Worm (Caenorhabditis elegans) whole organism, L3 larva: ENCODE data around the gene msp-51.

ENCODE experiments used
- R02D3.7 ChIP-seq: fragments of 150-350 bp; optimal IDR thresholded peaks from 2 replicates; lab custom pipeline; 2014; ENCODE audit warnings: missing biosample characterization, missing genetic modification characterization
- ZK546.5 ChIP-seq: sonication (generic microtip); optimal IDR thresholded peaks from 2 replicates; lab custom pipeline; 2017; ENCODE audit warnings: missing biosample characterization, missing genetic modification characterization
- aly-2 ChIP-seq: fragments of 150-350 bp; optimal IDR thresholded peaks from 2 replicates; lab custom pipeline; 2014; ENCODE audit warnings: missing biosample characterization, missing genetic modification characterization
- ama-1 ChIP-seq: fragments of 150-350 bp; optimal IDR thresholded peaks from 2 replicates; lab custom pipeline; 2018
- ceh-16 ChIP-seq: sonication (generic microtip); optimal IDR thresholded peaks from 2 replicates; lab custom pipeline; 2017; ENCODE audit warnings: missing biosample characterization, missing genetic modification characterization
- ceh-28 ChIP-seq: fragments of 150-350 bp; optimal IDR thresholded peaks from 2 replicates; lab custom pipeline; 2014; ENCODE audit warnings: missing biosample characterization, missing genetic modification reagents, missing genetic modification characterization
- daf-12 ChIP-seq: fragments of 150-350 bp; optimal IDR thresholded peaks from 2 replicates; lab custom pipeline; 2014; ENCODE audit warnings: missing biosample characterization, missing genetic modification reagents, missing genetic modification characterization
- egl-27 ChIP-seq: sonication (generic microtip); optimal IDR thresholded peaks from 4 replicates; lab custom pipeline; 2017; ENCODE audit warnings: missing biosample characterization, missing genetic modification reagents, missing genetic modification characterization
- elt-2 ChIP-seq: sonication (generic microtip); optimal IDR thresholded peaks from 2 replicates; lab custom pipeline; 2016; ENCODE audit warnings: missing genetic modification reagents, mild to moderate bottlenecking, missing genetic modification characterization, missing compliant biosample characterization
- elt-3 ChIP-seq, 3 experiments: fragments of 150-350 bp in 1 of 3; sonication (generic microtip) in 2 of 3; optimal IDR thresholded peaks; 2 replicates in 2 of 3; 4 replicates in 1 of 3; lab custom pipeline; 2014 to 2017; ENCODE audit warnings: missing biosample characterization in 3 of 3, missing genetic modification characterization in 3 of 3
- eor-1 ChIP-seq, 2 experiments: fragments of 150-350 bp; optimal IDR thresholded peaks; 2 replicates each; lab custom pipeline; 2014 to 2018; ENCODE audit warnings: missing biosample characterization in 2 of 2, missing genetic modification characterization in 2 of 2
- fkh-10 ChIP-seq: sonication (generic microtip); optimal IDR thresholded peaks from 2 replicates; lab custom pipeline; 2017; ENCODE audit warnings: missing biosample characterization, missing genetic modification reagents, missing genetic modification characterization
- fkh-2 ChIP-seq: fragments of 150-350 bp; optimal IDR thresholded peaks from 2 replicates; lab custom pipeline; 2014; ENCODE audit warnings: missing biosample characterization, missing genetic modification reagents, missing genetic modification characterization
- fos-1 ChIP-seq: fragments of 150-350 bp; optimal IDR thresholded peaks from 2 replicates; lab custom pipeline; 2014; ENCODE audit warnings: missing biosample characterization, missing genetic modification characterization
- jun-1 ChIP-seq: fragments of 150-350 bp; optimal IDR thresholded peaks from 2 replicates; lab custom pipeline; 2014; ENCODE audit warnings: missing biosample characterization, missing genetic modification reagents, missing genetic modification characterization
- lin-15B ChIP-seq: fragments of 150-350 bp; optimal IDR thresholded peaks from 2 replicates; lab custom pipeline; 2014; ENCODE audit warnings: missing biosample characterization, missing genetic modification characterization
- lin-39 ChIP-seq: fragments of 150-350 bp; optimal IDR thresholded peaks from 2 replicates; lab custom pipeline; 2018; ENCODE audit warnings: missing biosample characterization, missing genetic modification reagents, missing genetic modification characterization
- lsy-12 ChIP-seq: sonication (generic microtip); optimal IDR thresholded peaks from 2 replicates; lab custom pipeline; 2016; ENCODE audit warnings: mild to moderate bottlenecking, missing genetic modification characterization, missing compliant biosample characterization
- mdl-1 ChIP-seq: fragments of 150-350 bp; optimal IDR thresholded peaks from 2 replicates; lab custom pipeline; 2014; ENCODE audit warnings: missing biosample characterization, missing genetic modification characterization
- mml-1 ChIP-seq: fragments of 150-350 bp; sonication (generic microtip); optimal IDR thresholded peaks from 3 replicates; lab custom pipeline; 2014; ENCODE audit warnings: missing biosample characterization, missing genetic modification characterization
- nfya-1 ChIP-seq: sonication (generic microtip); optimal IDR thresholded peaks from 2 replicates; lab custom pipeline; 2017; ENCODE audit warnings: missing genetic modification characterization, mild to moderate bottlenecking, missing compliant biosample characterization, antibody characterized with exemption, moderate library complexity; ENCODE audit not compliant: insufficient read depth
- nhr-11 ChIP-seq: fragments of 150-350 bp; optimal IDR thresholded peaks from 2 replicates; lab custom pipeline; 2014; ENCODE audit warnings: missing biosample characterization, missing genetic modification characterization
- nhr-23 ChIP-seq: fragments of 150-350 bp; optimal IDR thresholded peaks from 2 replicates; lab custom pipeline; 2014; ENCODE audit warnings: missing biosample characterization, missing genetic modification reagents, missing genetic modification characterization
- nhr-25 ChIP-seq: sonication (generic microtip); optimal IDR thresholded peaks from 2 replicates; lab custom pipeline; 2017; ENCODE audit warnings: missing biosample characterization, missing genetic modification characterization
- nhr-28 ChIP-seq: fragments of 150-350 bp; optimal IDR thresholded peaks from 2 replicates; lab custom pipeline; 2014; ENCODE audit warnings: missing biosample characterization, missing genetic modification characterization
- nhr-43 ChIP-seq: sonication (generic microtip); optimal IDR thresholded peaks from 2 replicates; lab custom pipeline; 2016; ENCODE audit warnings: mild to moderate bottlenecking, missing genetic modification characterization, missing compliant biosample characterization; ENCODE audit not compliant: poor library complexity, severe bottlenecking
- nhr-67 ChIP-seq: fragments of 150-350 bp; optimal IDR thresholded peaks from 2 replicates; lab custom pipeline; 2014; ENCODE audit warnings: missing biosample characterization, missing genetic modification characterization
- pha-4 ChIP-seq: fragments of 150-350 bp; optimal IDR thresholded peaks from 2 replicates; lab custom pipeline; 2014; ENCODE audit warnings: missing biosample characterization, missing genetic modification reagents, missing genetic modification characterization
- pqm-1 ChIP-seq: fragments of 150-350 bp; optimal IDR thresholded peaks from 2 replicates; lab custom pipeline; 2017; ENCODE audit warnings: missing biosample characterization, missing genetic modification characterization, inconsistent platforms
- sea-2 ChIP-seq: fragments of 150-350 bp; sonication (generic microtip); optimal IDR thresholded peaks from 4 replicates; lab custom pipeline; 2014; ENCODE audit warnings: missing biosample characterization, missing genetic modification reagents, missing genetic modification characterization
- skn-1 ChIP-seq: fragments of 150-350 bp; optimal IDR thresholded peaks from 2 replicates; lab custom pipeline; 2014; ENCODE audit warnings: missing biosample characterization, missing genetic modification characterization
- snpc-4 ChIP-seq: fragments of 150-350 bp; optimal IDR thresholded peaks from 2 replicates; lab custom pipeline; 2014; ENCODE audit warnings: missing biosample characterization, missing genetic modification characterization
- tbx-2 ChIP-seq: sonication (generic microtip); optimal IDR thresholded peaks from 2 replicates; lab custom pipeline; 2016; ENCODE audit warnings: mild to moderate bottlenecking, missing genetic modification characterization, missing compliant biosample characterization
- unc-62 ChIP-seq: fragments of 150-350 bp; sonication (generic microtip); optimal IDR thresholded peaks from 4 replicates; lab custom pipeline; 2014; ENCODE audit warnings: missing biosample characterization, missing genetic modification reagents, missing genetic modification characterization
- zag-1 ChIP-seq: fragments of 150-350 bp; optimal IDR thresholded peaks from 2 replicates; lab custom pipeline; 2014; ENCODE audit warnings: missing biosample characterization, missing genetic modification characterization
- ztf-4 ChIP-seq: fragments of 150-350 bp; optimal IDR thresholded peaks from 2 replicates; lab custom pipeline; 2014; ENCODE audit warnings: missing biosample characterization, missing genetic modification characterization

msp-51 gene

ce11 chrIV:5333484-5333883 lies 38.3 kb upstream of the msp-51 start:
- TF ChIP-seq nhr-67 (no peak), ceh-28 (no peak), aly-2 (tag; lab: Kevin White, UChicago) (no peak), nfya-1 (tag; lab: Kevin White, UChicago) (no peak)
- TF ChIP-seq, all 47 proteins: peak for 0

ce11 chrIV:5332178-5332577 lies 37.0 kb upstream of the msp-51 start, which contains the start of gene Y4C6B.3:
Gene Y4C6B.3 (plus strand): TSS chrIV:5332478.
- TF ChIP-seq eor-1 (tag; optimal IDR thresholded peaks at IDR 0.05; lab: Kevin White, UChicago) (no peak), lsy-12 (tag; lab: Kevin White, UChicago) (no peak), ZK546.5 (tag; lab: Kevin White, UChicago) (no peak), mdl-1 (tag; lab: Kevin White, UChicago) (no peak), egl-27 (tag; lab: Kevin White, UChicago) (no peak), nhr-67 (no peak), sea-2 (GFP tag; lab: Kevin White, UChicago) (no peak), elt-3 (tag; optimal IDR thresholded peaks at IDR 0.05; lab: Kevin White, UChicago) (no peak)

ce11 chrIV:5326144-5326543 lies 31.0 kb upstream of the msp-51 start, which contains the start of gene Y4C6B.4:
Gene Y4C6B.4 (plus strand): TSS chrIV:5326444.
- no peak for TF ChIP-seq daf-12 (tag; lab: Kevin White, UChicago)
- TF ChIP-seq eor-1 (tag; optimal IDR thresholded peaks at IDR 0.05; lab: Kevin White, UChicago): no peak
- TF ChIP-seq elt-3 (tag; optimal IDR thresholded peaks at IDR 0.05; lab: Kevin White, UChicago): no peak

- TF ChIP-seq nhr-23 (peak; percentile 59), pqm-1 (tag; lab: Kevin White, UChicago) (no peak), lsy-12 (tag; lab: Kevin White, UChicago) (no peak), nfya-1 (tag; lab: Kevin White, UChicago) (peak; percentile 13), fkh-2 (tag; lab: Kevin White, UChicago) (no peak), mml-1 (tag; lab: Kevin White, UChicago) (no peak), tbx-2 (tag; lab: Kevin White, UChicago) (no peak), pha-4 (no peak), zag-1 (tag; lab: Kevin White, UChicago) (no peak), sea-2 (GFP tag; lab: Kevin White, UChicago) (no peak), mdl-1 (tag; lab: Kevin White, UChicago) (no peak), lin-15B (tag; lab: Kevin White, UChicago) (no peak), unc-62 (GFP tag; lab: Kevin White, UChicago) (no peak), snpc-4 (tag; lab: Kevin White, UChicago) (peak; percentile 48), ztf-4 (no peak), ceh-16 (no peak), ceh-28 (no peak), elt-2 (tag; lab: Kevin White, UChicago) (peak; percentile 50)
Measured at ce11 chrIV:5318835-5319303, 23.7 kb upstream of the msp-51 start, which contains the start of gene slc-46A. Gene slc-46A (plus strand): TSS chrIV:5319253.

- TF ChIP-seq skn-1: no peak
- TF ChIP-seq pqm-1 (tag; lab: Kevin White, UChicago): no peak
- TF ChIP-seq fos-1: peak; percentile 7
- TF ChIP-seq aly-2 (tag; lab: Kevin White, UChicago): no peak
- TF ChIP-seq eor-1 (tag; optimal IDR thresholded peaks at IDR 0.05; lab: Kevin White, UChicago): no peak
- TF ChIP-seq ceh-16: no peak
- TF ChIP-seq nhr-43 (tag; lab: Kevin White, UChicago): peak; percentile 54
- no peak for TF ChIP-seq nhr-67
- no peak for TF ChIP-seq nfya-1 (tag; lab: Kevin White, UChicago)
- peak; percentile 24 for TF ChIP-seq elt-2 (tag; lab: Kevin White, UChicago)
- no peak for TF ChIP-seq tbx-2 (tag; lab: Kevin White, UChicago)
- no peak for TF ChIP-seq lin-39 (tag; lab: Kevin White, UChicago)
- no peak for TF ChIP-seq fkh-10 (GFP tag; lab: Kevin White, UChicago)
- peak; percentile 24 for TF ChIP-seq ceh-28
- TF ChIP-seq ama-1 (lab: Kevin White, UChicago): no peak
- no peak for TF ChIP-seq R02D3.7 (tag; lab: Kevin White, UChicago)
- no peak for TF ChIP-seq nhr-11 (tag; lab: Kevin White, UChicago)
- TF ChIP-seq nhr-23: peak; percentile 37
- TF ChIP-seq nhr-25 (tag; lab: Kevin White, UChicago): peak; percentile 35
- TF ChIP-seq snpc-4 (tag; lab: Kevin White, UChicago): peak; percentile 95
- TF ChIP-seq sea-2 (GFP tag; lab: Kevin White, UChicago): no peak
- TF ChIP-seq unc-62 (GFP tag; lab: Kevin White, UChicago): no peak
- no peak for TF ChIP-seq jun-1
- no peak for TF ChIP-seq nhr-28 (tag; lab: Kevin White, UChicago)
Measured at ce11 chrIV:5317106-5317505, 22.0 kb upstream of the msp-51 start.
